Fruit fly (Drosophila melanogaster) whole organism: ENCODE results near the gene Taf12.

Experiments
- CG8478 ChIP-seq: fragments of >200 bp; optimal IDR thresholded peaks from 2 replicates; lab custom pipeline; 2018; ENCODE audit warnings: inconsistent platforms
- Dll ChIP-seq: fragments of >200 bp; optimal IDR thresholded peaks from 2 replicates; lab custom pipeline; 2017
- EcR ChIP-seq, 2 experiments: fragments of >200 bp; optimal IDR thresholded peaks; 2 replicates each; lab custom pipeline; 2017; ENCODE audit warnings: missing biosample characterization in 2 of 2, missing genetic modification characterization in 2 of 2, missing genetic modification reagents in 2 of 2
- pan ChIP-seq: fragments of >200 bp; optimal IDR thresholded peaks from 2 replicates; lab custom pipeline; 2017
- psq ChIP-seq: fragments of >200 bp; optimal IDR thresholded peaks from 2 replicates; lab custom pipeline; 2017
- usp ChIP-seq: fragments of >200 bp; optimal IDR thresholded peaks from 2 replicates; lab custom pipeline; 2017; ENCODE audit warnings: missing biosample characterization, missing genetic modification characterization, mixed read lengths

Gene Taf12

DNA sequence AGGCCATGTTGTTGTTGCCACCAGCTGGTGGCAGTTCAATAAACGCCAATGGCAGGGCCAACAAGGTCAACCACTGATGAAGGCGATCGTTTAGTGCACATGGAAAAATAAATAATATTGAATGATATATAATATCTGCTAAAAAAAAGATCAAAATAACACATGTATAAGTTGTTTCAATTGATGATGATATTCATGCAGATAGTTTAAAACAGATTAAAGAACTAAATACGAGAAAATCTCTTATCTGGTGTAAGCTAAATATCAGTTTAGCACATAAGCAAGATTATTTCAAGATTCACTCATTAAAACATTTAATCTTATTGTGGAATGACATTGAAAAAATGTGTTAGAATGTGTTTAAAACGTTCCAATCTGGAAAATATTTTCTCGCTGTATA, 16.0 kb downstream of the Taf12 start:
- TF ChIP-seq pan (lab: Kevin White, UChicago) (no peak), psq (lab: Kevin White, UChicago) (no peak), Dll (no peak), usp (no peak), CG8478 (no peak), EcR (GFP tag; optimal IDR thresholded peaks at IDR 0.05; lab: Kevin White, UChicago) (no peak)

DNA sequence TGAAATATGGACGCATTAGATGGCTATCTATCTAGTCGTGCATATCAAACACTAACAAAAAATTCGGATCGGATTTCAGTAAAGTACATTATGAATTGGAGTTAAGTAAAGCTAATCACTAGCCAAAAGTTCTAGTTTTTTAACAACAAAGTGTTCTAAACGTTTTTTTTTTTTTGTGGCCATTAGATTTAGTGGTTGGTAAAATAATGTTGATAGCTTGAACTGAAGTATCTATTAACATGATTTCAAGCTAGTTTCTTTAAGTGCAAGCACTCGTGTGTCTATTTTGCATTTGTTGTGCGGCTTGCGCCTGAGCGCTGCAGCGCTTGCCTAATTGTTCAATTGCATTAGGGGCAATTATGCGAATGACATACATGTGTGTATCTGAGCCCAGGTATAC, 16.9 kb downstream of the Taf12 start:
- TF ChIP-seq EcR (GFP tag; optimal IDR thresholded peaks at IDR 0.05; lab: Kevin White, UChicago) (no peak), usp (no peak), Dll (no peak), CG8478 (no peak), pan (lab: Kevin White, UChicago) (no peak), psq (lab: Kevin White, UChicago) (no peak)

DNA sequence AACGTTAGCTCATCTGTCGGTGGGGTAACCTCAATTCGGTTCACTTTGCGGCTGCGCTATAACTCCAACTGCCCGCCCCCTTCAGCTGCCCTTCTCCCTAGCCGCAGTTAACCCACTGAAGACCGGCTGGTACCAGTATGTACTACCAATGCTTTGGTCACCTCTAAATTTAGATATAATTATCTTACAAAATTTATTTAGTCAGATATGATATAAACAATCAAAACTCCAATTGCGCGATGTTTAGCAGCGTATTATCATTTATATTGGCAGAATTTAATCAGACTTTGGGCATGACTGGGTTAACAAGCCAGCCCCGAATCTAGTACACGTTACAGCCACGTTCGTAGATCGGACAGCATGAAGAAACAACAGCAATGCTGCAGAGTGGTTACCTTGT, 17.8 kb downstream of the Taf12 start:
- TF ChIP-seq psq (lab: Kevin White, UChicago) (no peak), Dll (no peak), EcR (GFP tag; optimal IDR thresholded peaks at IDR 0.05; lab: Kevin White, UChicago) (no peak), usp (no peak), CG8478 (no peak)

DNA sequence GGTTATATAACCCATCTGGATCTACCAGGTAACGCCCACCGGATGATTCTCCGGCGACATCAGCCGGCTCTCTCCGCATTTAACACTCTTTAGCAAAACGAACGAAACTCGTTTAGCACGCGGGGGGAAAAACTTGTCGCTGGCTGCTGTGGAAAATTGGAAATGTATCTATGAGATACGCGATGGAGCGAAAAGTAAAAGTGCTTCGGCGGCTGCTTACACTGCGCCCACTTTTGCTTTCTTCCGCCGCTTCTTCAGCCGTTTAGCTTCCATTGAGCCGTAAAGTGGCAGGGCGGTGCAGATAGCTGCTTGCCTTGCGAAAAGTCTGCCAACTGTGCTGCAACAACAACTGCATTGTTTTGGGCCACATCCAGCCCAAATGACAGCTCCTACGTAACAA, 18.3 kb downstream of the Taf12 start:
- TF ChIP-seq usp (no peak), Dll (no peak), CG8478 (no peak), pan (lab: Kevin White, UChicago) (no peak), EcR (GFP tag; optimal IDR thresholded peaks at IDR 0.05; lab: Kevin White, UChicago) (no peak), psq (lab: Kevin White, UChicago) (no peak)

DNA sequence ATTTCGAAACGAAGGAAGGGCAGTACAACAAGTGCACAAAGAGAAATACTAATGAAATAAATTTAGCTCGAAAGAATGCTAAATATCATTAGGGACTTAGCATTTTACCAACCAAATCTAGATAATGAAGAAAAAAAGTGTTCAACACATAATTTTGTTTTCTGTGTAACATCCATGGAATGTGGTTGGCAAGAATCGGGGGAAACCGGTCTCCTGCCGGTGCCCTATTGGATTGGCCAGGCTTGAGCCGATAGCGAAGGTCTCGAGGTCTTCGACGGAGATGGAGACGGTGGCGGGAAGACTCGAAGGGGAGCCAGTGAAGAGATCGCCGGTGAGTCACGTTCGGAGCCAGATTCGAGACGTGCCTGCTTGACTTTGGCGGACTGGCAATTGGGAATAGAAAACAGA, 21.7 kb downstream of the Taf12 start:
- no peak for TF ChIP-seq Dll
- TF ChIP-seq psq (lab: Kevin White, UChicago), result no peak
- TF ChIP-seq EcR (GFP tag; optimal IDR thresholded peaks at IDR 0.05; lab: Kevin White, UChicago), result no peak
- TF ChIP-seq usp, result no peak
- TF ChIP-seq CG8478, result no peak
- no peak for TF ChIP-seq pan (lab: Kevin White, UChicago)

DNA sequence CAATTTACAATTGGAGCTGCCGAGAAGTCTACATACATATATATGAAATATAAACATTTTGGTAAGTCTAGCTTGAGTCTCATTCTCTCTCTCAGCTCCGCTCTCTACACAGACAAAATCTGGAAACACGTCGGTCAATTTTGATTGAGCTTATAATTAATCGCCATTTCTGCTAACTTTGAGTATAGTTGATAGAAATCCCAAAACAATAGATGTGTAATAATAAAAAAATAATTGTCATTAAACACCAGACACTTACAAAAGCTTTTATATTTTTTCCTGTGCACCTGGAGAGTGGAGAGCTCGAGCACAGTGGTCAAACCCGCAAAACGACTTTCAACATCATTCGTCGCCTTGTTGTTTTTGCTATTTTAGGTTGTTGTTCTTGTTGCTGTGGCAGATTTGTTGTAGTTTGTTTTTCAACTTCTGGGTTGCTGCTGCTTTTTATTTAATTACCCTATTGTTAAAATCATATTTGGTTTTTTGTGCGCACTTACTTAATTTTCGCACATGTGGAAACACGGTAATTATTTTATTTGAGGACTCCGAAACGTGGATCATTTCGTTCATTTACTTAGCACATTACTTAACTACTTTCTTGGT, 22.8 kb downstream of the Taf12 start:
- TF ChIP-seq pan (lab: Kevin White, UChicago) (no peak), Dll (no peak), usp (no peak), psq (lab: Kevin White, UChicago) (no peak), CG8478 (no peak), EcR (GFP tag; optimal IDR thresholded peaks at IDR 0.05; lab: Kevin White, UChicago) (no peak)

DNA sequence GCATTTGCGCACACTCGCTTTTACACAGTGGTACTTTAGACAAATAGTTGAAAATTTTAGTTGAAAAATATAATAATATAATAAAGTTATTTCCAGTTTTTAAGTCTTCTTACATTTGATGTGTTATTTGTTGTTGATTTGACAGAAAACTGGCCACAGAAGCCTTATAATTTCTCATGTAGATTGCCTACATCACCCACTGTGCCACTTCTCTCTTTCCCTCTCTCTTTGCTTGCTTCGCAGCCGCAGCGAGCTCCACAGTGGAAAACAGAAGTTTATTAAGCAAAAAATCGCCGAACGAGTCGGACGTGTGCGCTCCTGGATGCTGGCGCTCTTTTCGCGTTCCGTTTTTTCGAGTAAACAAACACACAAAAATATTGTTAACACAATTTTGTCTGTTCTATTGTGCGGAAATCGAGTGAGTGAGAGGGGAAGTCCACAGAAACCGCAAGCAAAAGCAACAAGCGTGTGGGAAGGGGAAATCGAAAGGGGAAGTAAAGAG, 23.6 kb downstream of the Taf12 start, which contains the start of gene CG42327:
TSS of gene CG42327 (plus strand) at position 277 of the 502 bp plus-strand sequence.
- TF ChIP-seq EcR (GFP tag; optimal IDR thresholded peaks at IDR 0.05; lab: Kevin White, UChicago) (no peak), pan (lab: Kevin White, UChicago) (no peak), usp (no peak), psq (lab: Kevin White, UChicago) (no peak), CG8478 (no peak), Dll (no peak)

DNA sequence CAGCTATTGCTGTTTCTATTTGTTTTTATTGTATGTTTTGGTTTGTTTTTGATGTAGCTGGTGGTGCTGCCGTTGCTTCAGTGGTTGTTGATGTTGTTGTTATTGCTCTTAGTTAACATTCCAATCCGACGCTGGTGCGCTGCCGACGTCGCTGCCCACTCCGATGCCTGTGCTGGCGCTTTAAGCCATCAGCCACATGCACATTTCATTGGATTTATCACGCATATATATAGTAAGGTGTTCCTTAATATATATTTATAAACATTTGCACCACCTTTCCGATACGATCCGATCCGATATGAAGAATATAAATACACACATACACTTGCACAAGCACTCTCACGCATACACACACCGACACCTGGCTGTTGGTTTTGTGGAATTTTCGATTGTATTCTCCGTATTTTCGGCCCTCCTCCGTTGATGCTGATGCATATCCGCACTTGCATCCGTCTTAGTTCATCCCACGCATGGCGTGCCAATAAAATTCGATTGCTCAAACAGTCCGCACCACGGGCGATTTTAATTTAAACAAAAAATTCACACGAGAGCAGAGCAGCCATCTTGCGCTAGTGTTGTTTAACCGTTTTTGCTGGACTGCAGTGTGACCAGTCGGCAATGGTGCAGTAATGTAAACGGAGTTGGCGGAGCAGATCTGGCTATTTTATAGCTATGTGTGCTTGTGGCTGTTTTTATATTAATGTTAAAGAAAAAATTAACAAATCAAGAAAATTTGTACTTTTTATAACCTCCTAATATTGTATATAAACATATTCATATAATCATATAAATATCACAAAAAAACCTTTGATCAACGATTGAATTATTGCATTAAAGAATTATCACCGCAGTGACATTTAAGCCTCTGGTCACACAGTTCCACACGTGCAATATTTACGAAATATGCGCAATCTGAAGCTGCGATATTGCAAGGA, 29.1 kb downstream of the Taf12 start, which contains the start of the genes Csk and Elp1:
TSS of gene Csk (minus strand) at position 602 of the 935 bp plus-strand sequence.
TSS of gene Elp1 (plus strand) at position 867 of the 935 bp plus-strand sequence.
- no peak for TF ChIP-seq psq (lab: Kevin White, UChicago)
- TF ChIP-seq pan (lab: Kevin White, UChicago), result no peak
- TF ChIP-seq usp, result no peak
- TF ChIP-seq EcR (GFP tag; optimal IDR thresholded peaks at IDR 0.05; lab: Kevin White, UChicago), result no peak
- TF ChIP-seq Dll, result no peak
- TF ChIP-seq CG8478, result no peak

DNA sequence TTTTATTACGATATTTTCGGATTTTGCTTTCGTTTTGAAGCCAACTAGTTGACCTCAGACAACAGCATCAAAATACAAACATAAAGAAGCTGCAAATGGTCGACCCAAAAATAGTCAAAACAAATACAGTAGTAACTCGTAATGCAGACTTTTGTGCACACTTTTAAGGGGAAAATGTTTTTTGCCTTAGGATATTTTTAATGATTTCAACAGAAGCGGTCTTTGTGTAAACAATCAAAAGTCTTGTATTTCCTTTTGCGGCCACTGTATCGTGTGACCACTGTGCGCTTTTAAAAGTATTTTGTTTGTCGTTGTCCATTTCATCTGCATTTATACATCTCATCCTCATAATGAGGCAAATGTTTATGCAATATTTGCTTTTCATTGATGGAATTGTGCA, 30.0 kb downstream of the Taf12 start:
- TF ChIP-seq usp, result no peak
- TF ChIP-seq psq (lab: Kevin White, UChicago), result no peak
- TF ChIP-seq pan (lab: Kevin White, UChicago), result no peak
- TF ChIP-seq CG8478, result no peak
- TF ChIP-seq EcR (GFP tag; optimal IDR thresholded peaks at IDR 0.05; lab: Kevin White, UChicago), result no peak
- no peak for TF ChIP-seq Dll

DNA sequence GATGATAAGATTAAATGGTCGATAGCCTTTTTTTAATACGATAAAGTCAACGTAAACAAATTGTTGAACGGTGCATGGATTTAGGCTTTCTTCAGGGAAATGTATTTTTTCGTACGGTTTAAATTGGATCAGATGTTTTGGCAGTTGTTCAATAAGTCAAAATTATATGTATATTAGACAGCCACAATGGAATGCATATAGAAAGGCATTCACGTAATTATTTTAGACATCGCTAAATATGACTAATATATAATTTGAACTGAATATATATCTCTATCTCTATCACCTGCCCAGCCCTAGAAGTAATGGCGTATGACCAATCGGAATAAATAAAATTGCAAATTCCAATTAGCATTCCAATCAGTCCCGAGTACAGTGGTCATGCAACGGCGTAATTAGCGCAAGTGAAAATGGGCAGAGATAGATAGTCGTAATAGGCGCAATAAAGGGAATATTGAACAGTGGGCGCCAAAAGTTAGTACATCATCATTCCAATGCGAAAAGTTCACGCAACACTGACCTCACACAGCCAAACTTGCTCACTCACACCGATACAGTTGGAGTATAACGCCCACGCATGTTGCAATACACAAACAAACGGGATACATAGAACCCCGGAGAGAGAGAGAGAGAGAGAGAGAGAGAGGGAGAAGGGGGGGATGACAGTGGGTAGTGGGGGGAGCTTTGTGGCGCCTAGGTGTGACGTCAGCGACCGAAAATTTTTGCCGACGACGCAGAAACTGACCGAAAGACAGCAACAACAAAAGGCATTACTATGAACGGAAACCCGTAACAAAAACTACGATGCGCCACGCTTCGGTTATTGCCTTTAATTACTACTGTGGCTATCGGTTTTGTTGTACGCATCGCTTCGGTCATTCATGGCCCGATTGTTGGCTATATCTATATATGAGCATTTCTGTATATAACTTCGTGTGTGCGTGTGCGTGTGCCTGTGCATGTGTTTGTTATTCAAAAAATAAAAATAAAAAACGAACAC, 30.8 kb downstream of the Taf12 start:
- no peak for TF ChIP-seq Dll
- no peak for TF ChIP-seq usp
- no peak for TF ChIP-seq pan (lab: Kevin White, UChicago)
- peak in 1 of 2 experiments; percentile 12 for TF ChIP-seq EcR (GFP tag; optimal IDR thresholded peaks at IDR 0.05; lab: Kevin White, UChicago)
- TF ChIP-seq CG8478, result no peak
- TF ChIP-seq psq (lab: Kevin White, UChicago), result no peak

DNA sequence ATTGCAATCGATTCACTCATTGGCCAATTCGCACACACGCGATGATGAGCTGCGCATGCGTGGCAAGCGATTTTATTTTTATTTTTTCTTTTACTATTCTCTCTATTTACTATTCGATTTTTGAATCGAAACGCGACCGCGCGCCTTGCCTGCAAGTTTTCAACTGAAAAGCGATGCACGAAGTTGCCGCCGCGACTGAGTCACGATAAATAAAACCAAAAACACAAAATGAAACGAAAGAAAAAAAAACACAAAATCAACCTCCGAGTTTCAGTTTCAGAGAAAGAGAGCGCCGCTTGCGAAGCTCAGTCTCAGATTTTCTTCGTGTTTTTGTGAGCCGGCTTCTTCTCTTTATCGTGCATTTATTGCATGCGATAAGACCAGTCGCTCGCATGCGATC, 32.7 kb downstream of the Taf12 start:
- TF ChIP-seq usp (no peak), psq (lab: Kevin White, UChicago) (no peak), EcR (GFP tag; optimal IDR thresholded peaks at IDR 0.05; lab: Kevin White, UChicago) (no peak), pan (lab: Kevin White, UChicago) (no peak), Dll (no peak), CG8478 (no peak)
